Worm (Caenorhabditis elegans) whole organism, L3 larva: ENCODE measurements around the gene mob-2.

Source experiments
- R02D3.7 ChIP-seq: fragments of 150-350 bp; optimal IDR thresholded peaks from 2 replicates; lab custom pipeline; 2014; ENCODE audit warnings: missing biosample characterization, missing genetic modification characterization
- aly-2 ChIP-seq: fragments of 150-350 bp; optimal IDR thresholded peaks from 2 replicates; lab custom pipeline; 2014; ENCODE audit warnings: missing biosample characterization, missing genetic modification characterization
- ama-1 ChIP-seq: fragments of 150-350 bp; optimal IDR thresholded peaks from 2 replicates; lab custom pipeline; 2018
- ceh-82 ChIP-seq: fragments of 150-350 bp; optimal IDR thresholded peaks from 2 replicates; lab custom pipeline; 2014; ENCODE audit warnings: missing biosample characterization, missing genetic modification characterization
- ceh-9 ChIP-seq: sonication (generic microtip); optimal IDR thresholded peaks from 2 replicates; lab custom pipeline; 2018; ENCODE audit warnings: missing biosample characterization, missing genetic modification characterization
- egl-5 ChIP-seq: fragments of 150-350 bp; optimal IDR thresholded peaks from 2 replicates; lab custom pipeline; 2017; ENCODE audit warnings: missing biosample characterization, missing genetic modification reagents, missing genetic modification characterization, inconsistent platforms
- elt-1 ChIP-seq: fragments of 150-350 bp; optimal IDR thresholded peaks from 2 replicates; lab custom pipeline; 2014; ENCODE audit warnings: missing biosample characterization, missing genetic modification characterization
- elt-2 ChIP-seq: sonication (generic microtip); optimal IDR thresholded peaks from 2 replicates; lab custom pipeline; 2016; ENCODE audit warnings: missing genetic modification reagents, mild to moderate bottlenecking, missing genetic modification characterization, missing compliant biosample characterization
- fkh-2 ChIP-seq: fragments of 150-350 bp; optimal IDR thresholded peaks from 2 replicates; lab custom pipeline; 2014; ENCODE audit warnings: missing biosample characterization, missing genetic modification reagents, missing genetic modification characterization
- fos-1 ChIP-seq: fragments of 150-350 bp; optimal IDR thresholded peaks from 2 replicates; lab custom pipeline; 2014; ENCODE audit warnings: missing biosample characterization, missing genetic modification characterization
- hmg-11 ChIP-seq: sonication (generic microtip); optimal IDR thresholded peaks from 2 replicates; lab custom pipeline; 2016; ENCODE audit warnings: missing genetic modification characterization, missing compliant biosample characterization
- jun-1 ChIP-seq: fragments of 150-350 bp; optimal IDR thresholded peaks from 2 replicates; lab custom pipeline; 2014; ENCODE audit warnings: missing biosample characterization, missing genetic modification reagents, missing genetic modification characterization
- lin-15B ChIP-seq: fragments of 150-350 bp; optimal IDR thresholded peaks from 2 replicates; lab custom pipeline; 2014; ENCODE audit warnings: missing biosample characterization, missing genetic modification characterization
- lin-39 ChIP-seq: fragments of 150-350 bp; optimal IDR thresholded peaks from 2 replicates; lab custom pipeline; 2018; ENCODE audit warnings: missing biosample characterization, missing genetic modification reagents, missing genetic modification characterization
- mdl-1 ChIP-seq: fragments of 150-350 bp; optimal IDR thresholded peaks from 2 replicates; lab custom pipeline; 2014; ENCODE audit warnings: missing biosample characterization, missing genetic modification characterization
- nhr-11 ChIP-seq: fragments of 150-350 bp; optimal IDR thresholded peaks from 2 replicates; lab custom pipeline; 2014; ENCODE audit warnings: missing biosample characterization, missing genetic modification characterization
- nhr-23 ChIP-seq: fragments of 150-350 bp; optimal IDR thresholded peaks from 2 replicates; lab custom pipeline; 2014; ENCODE audit warnings: missing biosample characterization, missing genetic modification reagents, missing genetic modification characterization
- nhr-25 ChIP-seq: sonication (generic microtip); optimal IDR thresholded peaks from 2 replicates; lab custom pipeline; 2017; ENCODE audit warnings: missing biosample characterization, missing genetic modification characterization
- nhr-28 ChIP-seq: fragments of 150-350 bp; optimal IDR thresholded peaks from 2 replicates; lab custom pipeline; 2014; ENCODE audit warnings: missing biosample characterization, missing genetic modification characterization
- nhr-43 ChIP-seq: sonication (generic microtip); optimal IDR thresholded peaks from 2 replicates; lab custom pipeline; 2016; ENCODE audit warnings: mild to moderate bottlenecking, missing genetic modification characterization, missing compliant biosample characterization; ENCODE audit not compliant: poor library complexity, severe bottlenecking
- pha-4 ChIP-seq: fragments of 150-350 bp; optimal IDR thresholded peaks from 2 replicates; lab custom pipeline; 2014; ENCODE audit warnings: missing biosample characterization, missing genetic modification reagents, missing genetic modification characterization
- pqm-1 ChIP-seq: fragments of 150-350 bp; optimal IDR thresholded peaks from 2 replicates; lab custom pipeline; 2017; ENCODE audit warnings: missing biosample characterization, missing genetic modification characterization, inconsistent platforms
- skn-1 ChIP-seq: fragments of 150-350 bp; optimal IDR thresholded peaks from 2 replicates; lab custom pipeline; 2014; ENCODE audit warnings: missing biosample characterization, missing genetic modification characterization
- tbx-2 ChIP-seq: sonication (generic microtip); optimal IDR thresholded peaks from 2 replicates; lab custom pipeline; 2016; ENCODE audit warnings: mild to moderate bottlenecking, missing genetic modification characterization, missing compliant biosample characterization
- unc-62 ChIP-seq: fragments of 150-350 bp; sonication (generic microtip); optimal IDR thresholded peaks from 4 replicates; lab custom pipeline; 2014; ENCODE audit warnings: missing biosample characterization, missing genetic modification reagents, missing genetic modification characterization
- zag-1 ChIP-seq: fragments of 150-350 bp; optimal IDR thresholded peaks from 2 replicates; lab custom pipeline; 2014; ENCODE audit warnings: missing biosample characterization, missing genetic modification characterization
- ztf-4 ChIP-seq: fragments of 150-350 bp; optimal IDR thresholded peaks from 2 replicates; lab custom pipeline; 2014; ENCODE audit warnings: missing biosample characterization, missing genetic modification characterization

mob-2 gene

DNA sequence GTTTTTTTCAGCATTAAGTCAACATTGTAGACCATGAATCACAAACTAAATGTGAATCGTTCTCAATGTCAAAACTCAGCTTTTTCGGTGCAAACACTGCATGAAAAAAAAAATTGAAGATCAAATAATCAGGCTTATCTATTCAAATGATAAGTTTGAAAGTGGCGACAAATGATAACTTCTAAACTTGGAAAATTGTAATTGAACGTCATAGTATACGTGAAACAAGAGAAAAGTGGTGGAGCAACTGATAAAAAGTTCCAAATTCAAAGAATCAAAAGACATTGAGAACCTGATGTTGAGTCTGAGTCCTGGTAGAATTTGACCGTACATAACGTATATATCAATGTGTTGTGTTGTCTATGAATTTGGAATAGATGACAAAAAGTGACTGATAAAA lies 6.7 kb downstream of the mob-2 start:
- TF ChIP-seq elt-1 (tag; lab: Kevin White, UChicago) = no peak
- no peak for TF ChIP-seq nhr-28 (tag; lab: Kevin White, UChicago)
- TF ChIP-seq ceh-82 (tag; lab: Kevin White, UChicago) = no peak
- TF ChIP-seq unc-62 (GFP tag; lab: Kevin White, UChicago) = no peak
- no peak for TF ChIP-seq skn-1
- no peak for TF ChIP-seq zag-1 (tag; lab: Kevin White, UChicago)
- TF ChIP-seq ceh-9 (tag; lab: Kevin White, UChicago) = no peak
- no peak for TF ChIP-seq ztf-4 (tag; lab: Kevin White, UChicago)
- no peak for TF ChIP-seq nhr-23 (tag; lab: Kevin White, UChicago)
- TF ChIP-seq lin-15B = no peak
- TF ChIP-seq elt-2 = peak; percentile 90
- no peak for TF ChIP-seq fkh-2 (tag; lab: Kevin White, UChicago)
- TF ChIP-seq pqm-1 (tag; lab: Kevin White, UChicago) = peak; percentile 51

DNA sequence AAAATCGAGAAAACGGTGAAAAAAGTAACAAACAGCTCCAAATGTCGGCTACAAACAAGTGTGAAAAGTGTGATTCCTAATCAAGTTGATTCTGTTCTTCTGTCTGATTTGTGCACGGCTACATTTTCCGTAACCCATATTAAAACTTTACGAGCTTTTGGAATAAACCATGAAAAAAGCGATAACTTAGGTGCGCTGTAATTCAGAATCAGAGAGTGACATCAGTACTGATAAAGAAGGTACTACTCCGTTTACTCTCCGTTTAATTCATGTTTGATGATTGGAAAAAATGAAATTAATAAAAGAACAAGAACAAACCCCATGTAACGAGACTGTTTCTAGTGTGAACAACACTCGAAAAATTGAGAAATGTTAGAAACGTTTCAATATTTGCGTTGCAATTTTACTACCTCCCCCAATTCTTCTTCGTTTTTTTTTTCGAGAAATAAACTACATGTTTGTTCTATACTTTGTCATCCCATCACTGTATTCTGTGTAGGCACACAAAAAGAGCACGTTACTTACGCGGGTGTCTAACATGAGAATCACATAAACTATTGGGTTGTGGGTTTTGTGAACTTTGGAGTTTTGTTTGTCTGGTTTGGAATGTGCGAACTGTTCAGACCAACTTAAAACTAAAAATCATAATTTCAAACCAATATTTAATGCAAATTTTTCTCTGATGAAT lies 7.4 kb downstream of the mob-2 start:
- TF ChIP-seq nhr-11 = no peak
- no peak for TF ChIP-seq lin-39 (tag; lab: Kevin White, UChicago)
- TF ChIP-seq ceh-82 (tag; lab: Kevin White, UChicago) = no peak
- TF ChIP-seq pqm-1 (tag; lab: Kevin White, UChicago) = peak; percentile 29
- no peak for TF ChIP-seq lin-15B
- no peak for TF ChIP-seq nhr-25 (tag; lab: Kevin White, UChicago)
- no peak for TF ChIP-seq egl-5
- TF ChIP-seq hmg-11 (tag; lab: Kevin White, UChicago) = no peak
- peak; percentile 75 for TF ChIP-seq elt-2
- no peak for TF ChIP-seq nhr-43 (tag; lab: Kevin White, UChicago)
- no peak for TF ChIP-seq ceh-9 (tag; lab: Kevin White, UChicago)
- no peak for TF ChIP-seq skn-1
- no peak for TF ChIP-seq mdl-1
- TF ChIP-seq nhr-23 (tag; lab: Kevin White, UChicago) = no peak
- TF ChIP-seq pha-4 (tag; lab: Kevin White, UChicago) = peak; percentile 58
- TF ChIP-seq ama-1 (lab: Kevin White, UChicago) = no peak
- TF ChIP-seq R02D3.7 (tag; lab: Kevin White, UChicago) = no peak
- TF ChIP-seq tbx-2 = no peak
- no peak for TF ChIP-seq aly-2 (tag; lab: Kevin White, UChicago)

DNA sequence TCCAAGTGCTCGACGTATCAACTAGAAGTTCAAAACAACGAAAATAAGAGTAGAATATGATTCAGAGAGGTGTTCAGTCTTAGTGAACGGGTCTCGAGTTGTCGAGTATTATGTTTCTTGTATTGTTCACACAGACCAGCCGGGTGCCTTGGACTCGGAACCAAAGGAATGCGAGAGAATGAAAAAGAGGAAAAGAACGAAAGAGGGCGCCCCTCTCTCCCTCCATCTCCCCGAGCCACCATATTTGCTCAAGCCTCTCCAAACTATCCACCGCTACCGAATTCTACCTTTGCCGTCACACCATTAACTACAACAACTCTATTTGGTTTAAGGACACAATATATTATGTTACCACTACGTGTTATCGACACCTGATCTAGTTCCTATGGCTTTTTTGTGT lies 8.1 kb downstream of the mob-2 start:
- no peak for TF ChIP-seq nhr-43 (tag; lab: Kevin White, UChicago)
- peak; percentile 65 for TF ChIP-seq pha-4 (tag; lab: Kevin White, UChicago)
- no peak for TF ChIP-seq nhr-28 (tag; lab: Kevin White, UChicago)
- no peak for TF ChIP-seq elt-2

DNA sequence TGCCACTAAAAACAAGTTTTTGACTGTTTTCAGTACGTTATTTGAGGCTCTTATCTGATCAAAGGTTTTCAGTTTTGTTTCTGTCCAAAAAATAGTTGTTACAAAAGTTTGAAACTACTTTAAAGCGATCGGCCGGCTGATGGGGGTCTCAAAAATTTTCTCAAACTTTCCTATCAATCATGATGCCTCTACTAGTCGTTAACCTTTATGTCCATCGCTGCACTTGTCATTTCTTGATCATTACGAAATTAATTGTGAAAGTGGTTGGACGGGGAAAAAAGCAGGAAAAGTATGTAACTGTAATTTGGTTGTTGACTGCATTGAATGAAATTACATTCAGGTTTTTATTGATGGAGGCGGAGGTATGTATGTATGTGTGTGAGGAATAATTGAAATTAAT lies 10.0 kb downstream of the mob-2 start:
- peak; percentile 5 for TF ChIP-seq elt-2
- peak; percentile 8 for TF ChIP-seq nhr-25 (tag; lab: Kevin White, UChicago)
- TF ChIP-seq nhr-43 (tag; lab: Kevin White, UChicago) = no peak

- TF ChIP-seq jun-1 (tag; lab: Kevin White, UChicago) (peak; percentile 49), pqm-1 (tag; lab: Kevin White, UChicago) (peak; percentile 85), hmg-11 (tag; lab: Kevin White, UChicago) (peak; percentile 22), nhr-11 (no peak), elt-1 (tag; lab: Kevin White, UChicago) (no peak), elt-2 (peak; percentile 97), pha-4 (tag; lab: Kevin White, UChicago) (peak; percentile 62)
Measured at ce11 chrX:13159005-13159404, 10.9 kb downstream of the mob-2 start.

DNA sequence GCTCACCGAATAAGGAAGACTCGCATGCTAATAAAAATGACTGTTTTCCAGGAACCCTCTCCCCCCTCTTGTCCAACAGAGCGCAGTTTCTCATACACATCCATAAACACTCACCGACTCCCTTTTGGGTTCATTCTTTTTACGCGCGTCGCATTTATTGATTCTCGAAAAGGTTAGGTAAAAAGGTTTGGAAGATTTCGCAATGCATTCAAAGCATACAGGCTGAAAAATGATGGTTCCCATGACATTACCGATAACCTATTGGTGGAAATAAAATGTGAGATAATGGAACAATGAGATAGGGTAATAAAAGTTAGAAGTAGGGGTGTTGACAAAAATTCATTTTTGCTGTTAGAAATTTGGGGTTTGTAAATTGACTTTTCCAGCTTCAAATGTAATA lies 11.4 kb downstream of the mob-2 start:
- TF ChIP-seq fos-1 (tag; lab: Kevin White, UChicago) (no peak), pha-4 (tag; lab: Kevin White, UChicago) (peak; percentile 5), nhr-43 (tag; lab: Kevin White, UChicago) (no peak)
- TF ChIP-seq, all 47 proteins: peak for 1
